Fruit fly (Drosophila melanogaster) whole organism, embryonic: Measurements from ENCODE around the gene Tehao.
A peak's percentile ranks its signal among the peaks of the same experiment; 100 is the strongest.

Experiments
- BEAF-32 ChIP-seq: fragments of 200-800 bp; sonication (Bioruptor generic); optimal IDR thresholded peaks from 3 replicates; lab custom pipeline; 2017; ENCODE audit warnings: missing biosample characterization, missing genetic modification characterization, mild to moderate bottlenecking, moderate library complexity, missing genetic modification reagents
- BtbVII ChIP-seq: fragments of 200-800 bp; sonication (Bioruptor generic); optimal IDR thresholded peaks from 3 replicates; lab custom pipeline; 2017; ENCODE audit warnings: missing biosample characterization, mild to moderate bottlenecking, missing genetic modification characterization
- CG1024 ChIP-seq: fragments of 200-800 bp; sonication (Bioruptor generic); IDR thresholded peaks from 2 replicates; pipeline ENCODE4 v1.3.6; 2022; ENCODE audit warnings: missing biosample characterization, missing genetic modification characterization
- CG10462 ChIP-seq: fragments of 200-800 bp; sonication (Bioruptor generic); optimal IDR thresholded peaks from 2 replicates; lab custom pipeline; 2016; ENCODE audit warnings: missing biosample characterization, missing genetic modification characterization
- CG10979 ChIP-seq: fragments of 200-800 bp; sonication (Bioruptor generic); optimal IDR thresholded peaks from 2 replicates; lab custom pipeline; 2018; ENCODE audit warnings: missing biosample characterization, mild to moderate bottlenecking, missing genetic modification characterization, moderate library complexity
- CG12071 ChIP-seq: fragments of 200-800 bp; sonication (Bioruptor generic); optimal IDR thresholded peaks from 3 replicates; lab custom pipeline; 2018; ENCODE audit warnings: missing biosample characterization, mild to moderate bottlenecking, missing genetic modification characterization
- CG12104 ChIP-seq: fragments of 200-800 bp; sonication (Bioruptor generic); optimal IDR thresholded peaks from 3 replicates; lab custom pipeline; 2016; ENCODE audit warnings: missing biosample characterization, missing genetic modification characterization
- CG12236 ChIP-seq: fragments of 200-800 bp; sonication (Bioruptor generic); optimal IDR thresholded peaks from 2 replicates; lab custom pipeline; 2016; ENCODE audit warnings: missing biosample characterization, missing genetic modification characterization
- CG12942 ChIP-seq: fragments of 200-800 bp; sonication (Bioruptor generic); optimal IDR thresholded peaks from 3 replicates; lab custom pipeline; 2016; ENCODE audit warnings: missing biosample characterization, missing genetic modification characterization
- CG14441 ChIP-seq: fragments of 200-800 bp; sonication (Bioruptor generic); IDR thresholded peaks from 2 replicates; pipeline ENCODE4 v1.3.6; 2022; ENCODE audit warnings: missing biosample characterization, missing genetic modification characterization
- CG15073 ChIP-seq: fragments of 200-800 bp; sonication (Bioruptor generic); optimal IDR thresholded peaks from 2 replicates; lab custom pipeline; 2016; ENCODE audit warnings: missing biosample characterization, missing genetic modification characterization
- CG17802 ChIP-seq: fragments of 200-800 bp; sonication (Bioruptor generic); optimal IDR thresholded peaks from 2 replicates; lab custom pipeline; 2018; ENCODE audit warnings: missing biosample characterization, mild to moderate bottlenecking, missing genetic modification characterization, moderate library complexity
- CG17912 ChIP-seq: fragments of 200-800 bp; sonication (Bioruptor generic); optimal IDR thresholded peaks from 2 replicates; lab custom pipeline; 2018; ENCODE audit warnings: missing biosample characterization, mild to moderate bottlenecking, missing genetic modification characterization
- CG18619 ChIP-seq: fragments of 200-800 bp; sonication (Bioruptor generic); optimal IDR thresholded peaks from 3 replicates; lab custom pipeline; 2017; ENCODE audit warnings: missing biosample characterization, mild to moderate bottlenecking, missing genetic modification characterization
- CG2120 ChIP-seq: fragments of 200-800 bp; sonication (Bioruptor generic); optimal IDR thresholded peaks from 3 replicates; lab custom pipeline; 2016; ENCODE audit warnings: missing biosample characterization, missing genetic modification characterization
- CG30020 ChIP-seq: fragments of 200-800 bp; optimal IDR thresholded peaks from 2 replicates; lab custom pipeline; 2019; ENCODE audit warnings: missing biosample characterization, mild to moderate bottlenecking, missing genetic modification characterization, moderate library complexity
- CG32767 ChIP-seq: fragments of 200-800 bp; sonication (Bioruptor generic); IDR thresholded peaks from 2 replicates; pipeline ENCODE4 v1.3.6; 2022; ENCODE audit warnings: missing biosample characterization, missing genetic modification characterization
- CG5953 ChIP-seq: fragments of 200-800 bp; sonication (Bioruptor generic); IDR thresholded peaks from 2 replicates; pipeline ENCODE4 v1.3.6; 2022; ENCODE audit warnings: missing biosample characterization, missing genetic modification characterization
- CG6854 ChIP-seq: fragments of 200-800 bp; sonication (Bioruptor generic); optimal IDR thresholded peaks from 3 replicates; lab custom pipeline; 2017; ENCODE audit warnings: missing biosample characterization, mild to moderate bottlenecking, missing genetic modification characterization
- CG7357 ChIP-seq: fragments of 200-800 bp; sonication (Bioruptor generic); IDR thresholded peaks from 3 replicates; pipeline ENCODE4 v1.3.6; 2022; ENCODE audit warnings: missing biosample characterization, missing genetic modification characterization
- CG7372 ChIP-seq: fragments of 200-800 bp; sonication (Bioruptor generic); IDR thresholded peaks from 2 replicates; pipeline ENCODE4 v1.3.6; 2022; ENCODE audit warnings: missing biosample characterization, missing genetic modification characterization
- CG7987 ChIP-seq: fragments of 200-800 bp; sonication (Bioruptor generic); optimal IDR thresholded peaks from 2 replicates; lab custom pipeline; 2018; ENCODE audit warnings: missing biosample characterization, mild to moderate bottlenecking, missing genetic modification characterization, moderate library complexity
- CG9797 ChIP-seq: fragments of 200-800 bp; sonication (Bioruptor generic); optimal IDR thresholded peaks from 3 replicates; lab custom pipeline; 2018; ENCODE audit warnings: missing biosample characterization, mild to moderate bottlenecking, missing genetic modification characterization
- D ChIP-seq, 2 experiments: fragments of 200-800 bp in 1 of 2; fragments of >200 bp in 1 of 2; sonication (Bioruptor generic) in 1 of 2; optimal IDR thresholded peaks; 2 replicates in 1 of 2; 3 replicates in 1 of 2; lab custom pipeline; 2017; ENCODE audit warnings: mild to moderate bottlenecking in 1 of 2, missing biosample characterization in 1 of 2, missing genetic modification characterization in 1 of 2, missing genetic modification reagents in 1 of 2
- Doc3 ChIP-seq: fragments of 200-800 bp; sonication (Bioruptor generic); IDR thresholded peaks from 3 replicates; pipeline ENCODE4 v1.3.6; 2022; ENCODE audit warnings: missing biosample characterization, missing genetic modification characterization; ENCODE audit not compliant: partially characterized antibody
- Dref ChIP-seq: fragments of 200-800 bp; sonication (Bioruptor generic); IDR thresholded peaks from 2 replicates; pipeline ENCODE4 v1.3.6; 2022; ENCODE audit warnings: missing biosample characterization, missing genetic modification characterization
- Drgx ChIP-seq: fragments of 200-800 bp; sonication (Bioruptor generic); IDR thresholded peaks from 2 replicates; pipeline ENCODE4 v1.3.6; 2022; ENCODE audit warnings: missing biosample characterization, missing genetic modification characterization
- E2f1 ChIP-seq: fragments of 200-800 bp; sonication (Bioruptor generic); IDR thresholded peaks from 2 replicates; pipeline ENCODE4 v1.3.6; 2022; ENCODE audit warnings: missing biosample characterization, missing genetic modification characterization
- HLH3B ChIP-seq: fragments of 200-800 bp; sonication (Bioruptor generic); IDR thresholded peaks from 2 replicates; pipeline ENCODE4 v1.3.6; 2022; ENCODE audit warnings: missing biosample characterization, missing genetic modification characterization
- Hr39 ChIP-seq: fragments of >200 bp; optimal IDR thresholded peaks from 2 replicates; lab custom pipeline; 2017
- Jarid2 ChIP-seq: fragments of 200-800 bp; sonication (Bioruptor generic); optimal IDR thresholded peaks from 3 replicates; lab custom pipeline; 2017; ENCODE audit warnings: mild to moderate bottlenecking, missing biosample characterization, missing genetic modification reagents, missing genetic modification characterization
- Rfx ChIP-seq: fragments of 200-800 bp; sonication (Bioruptor generic); IDR thresholded peaks from 2 replicates; pipeline ENCODE4 v1.3.6; 2022; ENCODE audit warnings: missing biosample characterization, missing genetic modification characterization
- Side ChIP-seq: fragments of 200-800 bp; sonication (Bioruptor generic); optimal IDR thresholded peaks from 2 replicates; lab custom pipeline; 2016; ENCODE audit warnings: missing biosample characterization, missing genetic modification characterization
- Spps ChIP-seq: fragments of 200-800 bp; sonication (Bioruptor generic); optimal IDR thresholded peaks from 2 replicates; lab custom pipeline; 2018; ENCODE audit warnings: missing biosample characterization, mild to moderate bottlenecking, missing genetic modification characterization
- Ssrp ChIP-seq: fragments of 200-800 bp; sonication (Bioruptor generic); optimal IDR thresholded peaks from 2 replicates; lab custom pipeline; 2018; ENCODE audit warnings: missing biosample characterization, mild to moderate bottlenecking, missing genetic modification characterization, moderate library complexity
- bab2 ChIP-seq: fragments of 200-800 bp; sonication (Bioruptor generic); optimal IDR thresholded peaks from 2 replicates; lab custom pipeline; 2016; ENCODE audit warnings: missing biosample characterization, missing genetic modification characterization
- dmrt99B ChIP-seq: fragments of 200-800 bp; sonication (Bioruptor generic); optimal IDR thresholded peaks from 2 replicates; lab custom pipeline; 2018; ENCODE audit warnings: missing biosample characterization, mild to moderate bottlenecking, missing genetic modification characterization, moderate library complexity
- esg ChIP-seq: fragments of 200-800 bp; sonication (Bioruptor generic); conservative IDR thresholded peaks from 2 replicates; pipeline ENCODE4 v1.3.6; 2022; ENCODE audit warnings: missing biosample characterization, missing genetic modification characterization
- fu2 ChIP-seq: fragments of 200-800 bp; sonication (Bioruptor generic); optimal IDR thresholded peaks from 2 replicates; lab custom pipeline; 2016; ENCODE audit warnings: missing biosample characterization, missing genetic modification characterization
- hkb ChIP-seq, 2 experiments: fragments of 200-800 bp in 1 of 2; fragments of >200 bp in 1 of 2; sonication (Bioruptor generic) in 1 of 2; IDR thresholded peaks in 1 of 2; optimal IDR thresholded peaks in 1 of 2; 2 replicates each; pipeline versions ENCODE4 v1.3.6 to Lab custom; 2017 to 2022; ENCODE audit warnings: missing biosample characterization in 1 of 2, missing genetic modification characterization in 1 of 2
- insv ChIP-seq, 2 experiments: fragments of 200-800 bp; sonication (Bioruptor generic); optimal IDR thresholded peaks; 3 replicates each; lab custom pipeline; 2016 to 2018; ENCODE audit warnings: missing biosample characterization in 2 of 2, missing genetic modification characterization in 2 of 2
- jing ChIP-seq: fragments of 200-800 bp; sonication (Bioruptor generic); optimal IDR thresholded peaks from 2 replicates; lab custom pipeline; 2018; ENCODE audit warnings: missing biosample characterization, mild to moderate bottlenecking, missing genetic modification characterization
- kni ChIP-seq: fragments of 200-800 bp; sonication (Bioruptor generic); optimal IDR thresholded peaks from 3 replicates; lab custom pipeline; 2017; ENCODE audit warnings: mild to moderate bottlenecking, missing biosample characterization, missing genetic modification reagents, missing genetic modification characterization
- lbe ChIP-seq: fragments of 200-800 bp; sonication (Bioruptor generic); optimal IDR thresholded peaks from 2 replicates; lab custom pipeline; 2016; ENCODE audit warnings: missing biosample characterization, mild to moderate bottlenecking, missing genetic modification characterization
- mld ChIP-seq: fragments of 200-800 bp; sonication (Bioruptor generic); IDR thresholded peaks from 3 replicates; pipeline ENCODE4 v1.3.6; 2022; ENCODE audit warnings: missing biosample characterization, missing genetic modification characterization; ENCODE audit not compliant: partially characterized antibody
- phol ChIP-seq: fragments of 200-800 bp; sonication (Bioruptor generic); optimal IDR thresholded peaks from 3 replicates; lab custom pipeline; 2018; ENCODE audit warnings: missing biosample characterization, mild to moderate bottlenecking, missing genetic modification characterization, moderate library complexity
- sim ChIP-seq: fragments of 200-800 bp; sonication (Bioruptor generic); IDR thresholded peaks from 2 replicates; pipeline ENCODE4 v1.3.6; 2022; ENCODE audit warnings: missing biosample characterization, missing genetic modification characterization
- ttk ChIP-seq: fragments of 200-800 bp; sonication (Bioruptor generic); IDR thresholded peaks from 2 replicates; pipeline ENCODE4 v2.1.2; 2022; ENCODE audit warnings: missing biosample characterization, missing genetic modification characterization
- wek ChIP-seq: fragments of 200-800 bp; sonication (Bioruptor generic); optimal IDR thresholded peaks from 3 replicates; lab custom pipeline; 2018; ENCODE audit warnings: missing biosample characterization, mild to moderate bottlenecking, missing genetic modification characterization, moderate library complexity
- zfh2 ChIP-seq: fragments of 200-800 bp; sonication (Bioruptor generic); optimal IDR thresholded peaks from 2 replicates; lab custom pipeline; 2016; ENCODE audit warnings: missing biosample characterization, missing genetic modification characterization

Gene Tehao

dm6 chr2L:13394903-13395302 lies 40.5 kb upstream of the Tehao start, which contains the start of gene RpL24 (continued):
- TF ChIP-seq mld (GFP tag; lab: Robert Waterston, UW) (no peak), CG2120 (peak; percentile 73), CG1024 (GFP tag; lab: Robert Waterston, UW) (peak; percentile 77), BtbVII (GFP tag; lab: Kevin White, UChicago) (peak; percentile 96), CG12942 (GFP tag; lab: Kevin White, UChicago) (peak; percentile 77), fu2 (GFP tag; lab: Kevin White, UChicago) (peak; percentile 73), CG10979 (tag; lab: Kevin White, UChicago) (peak; percentile 75), CG17912 (GFP tag; lab: Kevin White, UChicago) (peak; percentile 97), wek (GFP tag; lab: Kevin White, UChicago) (peak; percentile 98), BEAF-32 (GFP tag; lab: Kevin White, UChicago) (peak; percentile 36), jing (GFP tag; lab: Kevin White, UChicago) (peak; percentile 46), CG9797 (GFP tag; lab: Kevin White, UChicago) (peak; percentile 90), dmrt99B (tag; lab: Kevin White, UChicago) (peak; percentile 80), Side (GFP tag; lab: Kevin White, UChicago) (peak; percentile 93), CG5953 (GFP tag; lab: Robert Waterston, UW) (peak; percentile 95), CG6854 (GFP tag; lab: Kevin White, UChicago) (peak; percentile 95), kni (GFP tag; lab: Kevin White, UChicago) (peak; percentile 88), CG12236 (GFP tag; lab: Kevin White, UChicago) (peak; percentile 92), CG14441 (GFP tag; lab: Robert Waterston, UW) (peak; percentile 69; the same call in 1 of the 2 replicates), E2f1 (GFP tag; lab: Robert Waterston, UW) (peak; percentile 74), HLH3B (GFP tag; lab: Robert Waterston, UW) (peak; percentile 78), CG15073 (GFP tag; lab: Kevin White, UChicago) (no peak), Hr39 (lab: Kevin White, UChicago) (no peak), CG12071 (GFP tag; lab: Kevin White, UChicago) (peak; percentile 96), CG12104 (GFP tag; lab: Kevin White, UChicago) (peak; percentile 91), CG7987 (GFP tag; lab: Kevin White, UChicago) (peak; percentile 99), bab2 (GFP tag; lab: Kevin White, UChicago) (peak; percentile 47), CG7372 (peak; percentile 64; the same call in 1 of the 2 replicates), Jarid2 (GFP tag; lab: Kevin White, UChicago) (peak; percentile 80), D (optimal IDR thresholded peaks at IDR 0.05; lab: Kevin White, UChicago) (no peak), D (GFP tag; optimal IDR thresholded peaks at IDR 0.05; lab: Kevin White, UChicago) (peak; percentile 86), CG17802 (peak; percentile 82), zfh2 (GFP tag; lab: Kevin White, UChicago) (peak; percentile 69), insv (GFP tag; optimal IDR thresholded peaks at IDR 0.05; lab: Kevin White, UChicago) (peak in 1 of 2 experiments; percentile 80), Spps (peak; percentile 79), ttk (GFP tag; lab: Robert Waterston, UW) (peak; percentile 81), CG30020 (tag; lab: Kevin White, UChicago) (peak; percentile 57), esg (GFP tag; lab: Robert Waterston, UW) (no peak), CG10462 (GFP tag; lab: Kevin White, UChicago) (peak; percentile 57), Drgx (peak; percentile 36), hkb (optimal IDR thresholded peaks at IDR 0.05; lab: Kevin White, UChicago) (no peak), hkb (GFP tag; IDR thresholded peaks at IDR 0.05; lab: Robert Waterston, UW) (peak; percentile 94), lbe (peak; percentile 92), Ssrp (tag; lab: Kevin White, UChicago) (peak; percentile 27), CG32767 (GFP tag; lab: Robert Waterston, UW) (peak; percentile 50; the same call in 1 of the 2 replicates), Dref (GFP tag; lab: Robert Waterston, UW) (peak; percentile 31; the same call in 1 of the 2 replicates), CG7357 (GFP tag; lab: Robert Waterston, UW) (peak; percentile 37; the same call in 1 of the 3 replicates), CG18619 (GFP tag; lab: Kevin White, UChicago) (peak; percentile 95), sim (GFP tag; lab: Robert Waterston, UW) (peak; percentile 85), phol (tag; lab: Kevin White, UChicago) (peak; percentile 83), Doc3 (GFP tag; lab: Robert Waterston, UW) (no peak), Rfx (GFP tag; lab: Robert Waterston, UW) (peak; percentile 94)
